Worm (Caenorhabditis elegans): ENCODE measurements around the gene F26F12.5.

Gene F26F12.5

ce11 chrV:5843415-5844337, 21.3 kb downstream of the F26F12.5 start (continued):
- no peak for TF ChIP-seq Y75B8A.6 (GFP tag; IDR thresholded peaks at IDR 0.05)
- no peak for TF ChIP-seq aly-2 (tag; optimal IDR thresholded peaks at IDR 0.05)
- no peak for TF ChIP-seq daf-19 (GFP tag; conservative IDR thresholded peaks at IDR 0.05)
- TF ChIP-seq lin-15B (tag; optimal IDR thresholded peaks at IDR 0.05), result no peak
- peak; percentile 68 for TF ChIP-seq php-3 (GFP tag; IDR thresholded peaks at IDR 0.05)
- TF ChIP-seq ztf-7 (tag; optimal IDR thresholded peaks at IDR 0.05), result no peak
- no peak for TF ChIP-seq jun-1 (tag; optimal IDR thresholded peaks at IDR 0.05)
- no peak for TF ChIP-seq dpl-1 (GFP tag; optimal IDR thresholded peaks at IDR 0.05)
- peak; percentile 93 for TF ChIP-seq dve-1 (tag; optimal IDR thresholded peaks at IDR 0.05; ENCODE audit: insufficient read depth)
- peak; percentile 42 for TF ChIP-seq nhr-48 (tag; optimal IDR thresholded peaks at IDR 0.05)
- TF ChIP-seq lir-3 (tag; optimal IDR thresholded peaks at IDR 0.05), result no peak
- TF ChIP-seq nhr-237 (tag; optimal IDR thresholded peaks at IDR 0.05), result no peak
- TF ChIP-seq hif-1 (tag; optimal IDR thresholded peaks at IDR 0.05), result peak in 1 of 2 experiments; percentile 5
- TF ChIP-seq dmd-6 (GFP tag; IDR thresholded peaks at IDR 0.05), result peak; percentile 78
- no peak for TF ChIP-seq pqm-1 (tag; optimal IDR thresholded peaks at IDR 0.05)
- TF ChIP-seq nhr-76 (tag; optimal IDR thresholded peaks at IDR 0.05), result no peak
- 0 out of 2 replicates have a peak, but pooled peaks have one; percentile 4 for TF ChIP-seq mxl-2 (GFP tag; conservative IDR thresholded peaks at IDR 0.05)
- 0 out of 2 replicates have a peak, but pooled peaks have one; percentile 9 for TF ChIP-seq zfp-3 (GFP tag; conservative IDR thresholded peaks at IDR 0.05)
- TF ChIP-seq dmd-8 (GFP tag; IDR thresholded peaks at IDR 0.05), result no peak
- peak; percentile 64 for TF ChIP-seq mep-1 (tag; optimal IDR thresholded peaks at IDR 0.05)
- no peak for TF ChIP-seq madf-5 (GFP tag; IDR thresholded peaks at IDR 0.05)
- no peak for TF ChIP-seq Y48G9A.11 (GFP tag; IDR thresholded peaks at IDR 0.05)
- peak; percentile 5 for TF ChIP-seq nhr-6 (tag; optimal IDR thresholded peaks at IDR 0.05)
- TF ChIP-seq nhr-41 (GFP tag; IDR thresholded peaks at IDR 0.05), result no peak
- TF ChIP-seq ctbp-1 (GFP tag; IDR thresholded peaks at IDR 0.05), result no peak
- TF ChIP-seq nhr-25 (tag; optimal IDR thresholded peaks at IDR 0.05; ENCODE audit: borderline replicate concordance, insufficient read depth), result no peak
- TF ChIP-seq attf-4 (tag; optimal IDR thresholded peaks at IDR 0.05), result no peak
- TF ChIP-seq hlh-30 (tag; optimal IDR thresholded peaks at IDR 0.05; ENCODE audit: insufficient read depth), result peak; percentile 97
- TF ChIP-seq saeg-2 (GFP tag; IDR thresholded peaks at IDR 0.05), result 0 out of 2 replicates have a peak, but pooled peaks have one; percentile 13
- TF ChIP-seq tag-97 (GFP tag; IDR thresholded peaks at IDR 0.05), result no peak
- no peak for TF ChIP-seq ces-1 (GFP tag; optimal IDR thresholded peaks at IDR 0.05)
- TF ChIP-seq snpc-1.2 (GFP tag; IDR thresholded peaks at IDR 0.05), result no peak; the same call in 1 of the 2 replicates
- TF ChIP-seq daf-16 (GFP tag; optimal IDR thresholded peaks at IDR 0.05), result no peak
- TF ChIP-seq daf-16 (tag; optimal IDR thresholded peaks at IDR 0.05), result peak; percentile 72
- no peak for TF ChIP-seq rbr-2 (tag; optimal IDR thresholded peaks at IDR 0.05)
- no peak for TF ChIP-seq zip-11 (GFP tag; IDR thresholded peaks at IDR 0.05)
- TF ChIP-seq unc-39 (tag; optimal IDR thresholded peaks at IDR 0.05), result no peak
- TF ChIP-seq pha-4 (GFP tag; IDR thresholded peaks at IDR 0.05), result peak; percentile 56
- peak; percentile 62 for TF ChIP-seq pha-4 (tag; optimal IDR thresholded peaks at IDR 0.05)
- no peak for TF ChIP-seq Y5F2A.4 (GFP tag; optimal IDR thresholded peaks at IDR 0.05)
- peak; percentile 21; the same call in 1 of the 2 replicates for TF ChIP-seq vab-7 (GFP tag; IDR thresholded peaks at IDR 0.05)
- TF ChIP-seq nhr-111 (GFP tag; optimal IDR thresholded peaks at IDR 0.05), result no peak
- no peak for TF ChIP-seq mxl-3 (GFP tag; optimal IDR thresholded peaks at IDR 0.05)
- no peak for TF ChIP-seq fkh-10 (GFP tag; optimal IDR thresholded peaks at IDR 0.05)
- TF ChIP-seq egl-27 (tag; optimal IDR thresholded peaks at IDR 0.05), result no peak
- peak; percentile 11 for TF ChIP-seq mes-2 (tag; optimal IDR thresholded peaks at IDR 0.05; ENCODE audit: poor library complexity, severe bottlenecking)
- no peak for TF ChIP-seq ceh-82 (tag; optimal IDR thresholded peaks at IDR 0.05)
- TF ChIP-seq zag-1 (tag; optimal IDR thresholded peaks at IDR 0.05), result no peak
- no peak for TF ChIP-seq lin-1 (GFP tag; IDR thresholded peaks at IDR 0.05)
